Fruit fly (Drosophila melanogaster) whole organism, pupa: ENCODE measurements around the gene Nubp1.

ENCODE experiments used
- CG10348 ChIP-seq: fragments of 200-800 bp; sonication (Bioruptor generic); IDR thresholded peaks from 2 replicates; pipeline ENCODE4 v1.3.6; 2022; ENCODE audit warnings: missing biosample characterization, missing genetic modification characterization
- CG12605 ChIP-seq: fragments of 200-800 bp; sonication (Bioruptor generic); IDR thresholded peaks from 2 replicates; pipeline ENCODE4 v1.3.6; 2022; ENCODE audit warnings: missing biosample characterization, missing genetic modification characterization
- CG13204 ChIP-seq: fragments of 200-800 bp; sonication (Bioruptor generic); optimal IDR thresholded peaks from 2 replicates; lab custom pipeline; 2018; ENCODE audit warnings: missing biosample characterization, mild to moderate bottlenecking, missing genetic modification characterization, moderate library complexity
- CG14655 ChIP-seq: fragments of 200-800 bp; sonication (Bioruptor generic); optimal IDR thresholded peaks from 3 replicates; lab custom pipeline; 2017; ENCODE audit warnings: mild to moderate bottlenecking, missing biosample characterization, missing genetic modification reagents, missing genetic modification characterization
- CG15710 ChIP-seq: fragments of 200-800 bp; sonication (Bioruptor generic); optimal IDR thresholded peaks from 2 replicates; lab custom pipeline; 2018; ENCODE audit warnings: missing biosample characterization, mild to moderate bottlenecking, missing genetic modification characterization, moderate library complexity
- CG17806 ChIP-seq: fragments of 200-800 bp; sonication (Bioruptor generic); optimal IDR thresholded peaks from 2 replicates; lab custom pipeline; 2018; ENCODE audit warnings: missing biosample characterization, mild to moderate bottlenecking, missing genetic modification characterization, moderate library complexity
- CG32121 ChIP-seq: fragments of 200-800 bp; sonication (Bioruptor generic); IDR thresholded peaks from 2 replicates; pipeline ENCODE4 v1.3.6; 2022; ENCODE audit warnings: missing biosample characterization, missing genetic modification characterization
- CG34367 ChIP-seq: fragments of 200-800 bp; sonication (Bioruptor generic); optimal IDR thresholded peaks from 2 replicates; lab custom pipeline; 2018; ENCODE audit warnings: missing biosample characterization, mild to moderate bottlenecking, missing genetic modification characterization
- CG4496 ChIP-seq: fragments of 200-800 bp; sonication (Bioruptor generic); IDR thresholded peaks from 3 replicates; pipeline ENCODE4 v1.3.6; 2022; ENCODE audit warnings: missing biosample characterization, missing genetic modification characterization
- CG8159 ChIP-seq: fragments of 200-800 bp; sonication (Bioruptor generic); optimal IDR thresholded peaks from 3 replicates; lab custom pipeline; 2018; ENCODE audit warnings: missing biosample characterization, mild to moderate bottlenecking, missing genetic modification characterization, moderate library complexity
- CG8301 ChIP-seq: fragments of 200-800 bp; sonication (Bioruptor generic); optimal IDR thresholded peaks from 2 replicates; lab custom pipeline; 2018; ENCODE audit warnings: missing biosample characterization, mild to moderate bottlenecking, missing genetic modification characterization
- CG9948 ChIP-seq: fragments of 200-800 bp; sonication (Bioruptor generic); optimal IDR thresholded peaks from 2 replicates; lab custom pipeline; 2018; ENCODE audit warnings: missing biosample characterization, mild to moderate bottlenecking, missing genetic modification characterization, moderate library complexity
- D1 ChIP-seq: fragments of 200-800 bp; sonication (Bioruptor generic); optimal IDR thresholded peaks from 2 replicates; lab custom pipeline; 2018; ENCODE audit warnings: missing biosample characterization, mild to moderate bottlenecking, missing genetic modification characterization, moderate library complexity
- EcR ChIP-seq: fragments of 200-800 bp; sonication (Bioruptor generic); optimal IDR thresholded peaks from 3 replicates; lab custom pipeline; 2019; ENCODE audit warnings: missing biosample characterization, missing genetic modification characterization, mild to moderate bottlenecking, moderate library complexity, missing genetic modification reagents
- Ets98B ChIP-seq: fragments of 200-800 bp; sonication (Bioruptor generic); IDR thresholded peaks from 2 replicates; pipeline ENCODE4 v1.3.6; 2022; ENCODE audit warnings: missing biosample characterization, missing genetic modification characterization
- Pif1A ChIP-seq: fragments of 200-800 bp; sonication (Bioruptor generic); optimal IDR thresholded peaks from 3 replicates; lab custom pipeline; 2016; ENCODE audit warnings: missing biosample characterization, missing genetic modification characterization
- Pif1B ChIP-seq: fragments of 200-800 bp; sonication (Bioruptor generic); optimal IDR thresholded peaks from 3 replicates; lab custom pipeline; 2016; ENCODE audit warnings: missing biosample characterization, missing genetic modification characterization
- Snoo ChIP-seq: fragments of 200-800 bp; sonication (Bioruptor generic); optimal IDR thresholded peaks from 3 replicates; lab custom pipeline; 2017; ENCODE audit warnings: missing biosample characterization, mild to moderate bottlenecking, missing genetic modification characterization, inconsistent platforms
- fd96Ca ChIP-seq: fragments of 200-800 bp; sonication (Bioruptor generic); IDR thresholded peaks from 3 replicates; pipeline ENCODE4 v1.3.6; 2022; ENCODE audit warnings: missing biosample characterization, missing genetic modification characterization
- gl ChIP-seq: fragments of 200-800 bp; sonication (Bioruptor generic); optimal IDR thresholded peaks from 2 replicates; lab custom pipeline; 2018; ENCODE audit warnings: missing biosample characterization, mild to moderate bottlenecking, missing genetic modification characterization
- rn ChIP-seq: fragments of 200-800 bp; sonication (Bioruptor generic); IDR thresholded peaks from 2 replicates; pipeline ENCODE4 v1.3.6; 2022; ENCODE audit warnings: missing biosample characterization, missing genetic modification characterization

Nubp1 gene

DNA sequence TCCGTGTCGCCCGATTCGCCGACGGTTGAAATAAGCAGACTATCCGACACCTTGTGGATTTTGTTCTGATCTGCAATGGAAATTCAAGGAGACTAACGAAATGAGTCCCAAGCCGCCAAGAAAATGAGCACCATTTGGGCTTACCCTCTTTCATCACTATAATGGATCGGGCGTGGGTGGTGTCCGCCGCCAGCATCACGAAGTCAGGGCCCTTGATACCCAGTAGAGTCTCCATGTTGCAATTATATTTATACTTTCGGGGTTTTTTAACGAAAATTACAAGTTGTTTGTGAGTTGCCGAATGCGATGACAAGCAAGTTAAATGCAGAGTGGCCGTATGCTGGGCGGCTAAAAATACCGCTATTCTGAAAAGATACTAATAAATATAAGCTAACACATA is 551 bp upstream of the Nubp1 start, which contains the start of gene Prosbeta4:
Gene Prosbeta4, minus strand, starts transcription at position 335 of the 400 bp plus-strand sequence.
- TF ChIP-seq CG8159 (tag; lab: Kevin White, UChicago) (no peak), gl (tag; lab: Kevin White, UChicago) (no peak), D1 (tag; lab: Kevin White, UChicago) (no peak), Ets98B (GFP tag; lab: Robert Waterston, UW) (no peak), Pif1B (GFP tag; lab: Kevin White, UChicago) (no peak), Snoo (tag; lab: Kevin White, UChicago) (no peak), CG13204 (GFP tag; lab: Kevin White, UChicago) (no peak)

dm6 chr2L:16738206-16738900 is 6.0 kb downstream of the Nubp1 start, which contains the start of the genes glu and ChLD3:
TSS of gene glu (minus strand) at chr2L:16738388.
TSS of gene ChLD3 (plus strand) at chr2L:16738850.
- TF ChIP-seq gl (tag; lab: Kevin White, UChicago) (no peak), fd96Ca (GFP tag; lab: Robert Waterston, UW) (no peak), Pif1A (GFP tag; lab: Kevin White, UChicago) (no peak), rn (GFP tag; lab: Robert Waterston, UW) (no peak), CG15710 (no peak), CG4496 (GFP tag; lab: Robert Waterston, UW) (no peak), CG34367 (no peak)

dm6 chr2L:16743055-16743805 is 10.9 kb downstream of the Nubp1 start, which contains the start of the genes LSm7 and BuGZ:
TSS of gene LSm7 (minus strand) at chr2L:16743100.
TSS of gene BuGZ (plus strand) at chr2L:16743405.
- TF ChIP-seq CG12605 (GFP tag; lab: Robert Waterston, UW), result no peak
- TF ChIP-seq rn (GFP tag; lab: Robert Waterston, UW), result no peak
- no peak for TF ChIP-seq CG17806
- TF ChIP-seq, all 21 proteins: peak for 0

DNA sequence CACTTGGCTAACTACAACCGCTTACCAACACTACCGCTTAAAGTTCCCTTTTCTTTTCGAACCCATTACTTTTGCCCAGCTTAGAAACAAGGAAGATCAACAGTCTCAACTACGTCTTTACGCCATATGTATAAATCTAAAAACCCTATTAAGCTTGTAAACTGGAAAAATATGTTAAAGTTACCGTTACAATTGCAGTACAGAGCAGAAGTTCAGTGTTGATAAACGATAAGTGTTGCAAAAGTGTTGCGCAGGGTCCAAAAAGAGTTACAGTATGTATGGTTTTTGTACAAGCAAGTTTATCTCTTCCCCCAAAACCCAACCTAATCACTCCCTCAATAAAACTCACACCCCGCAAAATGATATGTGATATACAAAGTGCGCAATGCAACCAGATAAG is 14.8 kb downstream of the Nubp1 start:
- TF ChIP-seq D1 (tag; lab: Kevin White, UChicago) (no peak), CG34367 (no peak), Snoo (tag; lab: Kevin White, UChicago) (no peak), CG9948 (tag; lab: Kevin White, UChicago) (no peak), CG4496 (GFP tag; lab: Robert Waterston, UW) (no peak), CG13204 (GFP tag; lab: Kevin White, UChicago) (no peak), CG10348 (GFP tag; lab: Robert Waterston, UW) (no peak), CG8301 (tag; lab: Kevin White, UChicago) (no peak), CG14655 (GFP tag; lab: Kevin White, UChicago) (no peak), fd96Ca (GFP tag; lab: Robert Waterston, UW) (no peak), Ets98B (GFP tag; lab: Robert Waterston, UW) (no peak), CG15710 (no peak), gl (tag; lab: Kevin White, UChicago) (no peak)
- TF ChIP-seq, all 21 proteins: peak for 0

DNA sequence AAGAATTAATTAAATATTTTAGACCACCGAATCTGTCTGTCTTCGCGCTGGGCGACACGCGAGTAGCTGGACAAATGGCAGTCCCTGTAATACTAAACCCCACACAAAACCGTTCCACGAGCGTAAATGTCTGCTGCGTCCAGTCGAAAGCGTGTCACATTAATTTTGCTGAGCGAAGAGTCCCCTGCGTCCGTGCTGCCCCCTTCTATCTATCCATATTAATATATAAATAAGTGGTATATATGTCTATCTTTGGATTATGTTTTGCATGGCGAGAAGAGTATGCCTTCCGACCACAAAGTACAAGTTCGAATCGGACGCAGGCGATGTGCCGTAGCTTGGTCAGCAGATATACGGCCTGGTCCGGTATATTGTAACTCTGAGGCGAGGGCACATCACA is 20.0 kb downstream of the Nubp1 start:
- TF ChIP-seq CG13204 (GFP tag; lab: Kevin White, UChicago) (no peak), CG8301 (tag; lab: Kevin White, UChicago) (no peak), Snoo (tag; lab: Kevin White, UChicago) (no peak), EcR (GFP tag; lab: Kevin White, UChicago) (no peak), CG4496 (GFP tag; lab: Robert Waterston, UW) (no peak), CG32121 (no peak), D1 (tag; lab: Kevin White, UChicago) (no peak), rn (GFP tag; lab: Robert Waterston, UW) (no peak), CG8159 (tag; lab: Kevin White, UChicago) (no peak), CG9948 (tag; lab: Kevin White, UChicago) (no peak), fd96Ca (GFP tag; lab: Robert Waterston, UW) (no peak), Ets98B (GFP tag; lab: Robert Waterston, UW) (no peak), Pif1A (GFP tag; lab: Kevin White, UChicago) (no peak), CG14655 (GFP tag; lab: Kevin White, UChicago) (no peak), CG17806 (no peak), CG15710 (no peak)

DNA sequence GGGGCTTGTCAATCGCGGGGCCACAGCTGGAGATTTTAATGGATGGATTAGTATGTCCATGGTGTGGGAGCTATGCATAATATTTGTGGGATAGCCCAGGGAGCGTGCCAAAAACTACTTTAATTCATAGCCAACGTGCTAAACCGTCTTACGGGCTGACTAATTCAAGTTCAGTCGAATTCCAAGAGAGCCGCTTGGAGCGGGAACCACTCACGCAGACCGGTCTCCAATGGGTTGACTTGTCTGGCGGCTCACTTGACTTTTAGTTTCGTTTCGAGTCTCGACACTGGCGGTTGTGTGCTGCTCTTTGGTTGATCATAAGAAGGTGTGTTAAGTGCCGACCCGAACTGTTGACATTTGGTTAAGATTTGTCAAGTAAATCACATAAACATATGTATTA is 21.7 kb downstream of the Nubp1 start, which contains the start of gene yellow-b:
Gene yellow-b, plus strand, starts transcription at position 263 of the 400 bp plus-strand sequence.
- no peak for TF ChIP-seq CG12605 (GFP tag; lab: Robert Waterston, UW)
- TF ChIP-seq rn (GFP tag; lab: Robert Waterston, UW), result no peak
- no peak for TF ChIP-seq CG10348 (GFP tag; lab: Robert Waterston, UW)
- no peak for TF ChIP-seq EcR (GFP tag; lab: Kevin White, UChicago)
- TF ChIP-seq CG32121, result no peak
- no peak for TF ChIP-seq fd96Ca (GFP tag; lab: Robert Waterston, UW)
- TF ChIP-seq CG4496 (GFP tag; lab: Robert Waterston, UW), result no peak
- TF ChIP-seq CG34367, result no peak
- no peak for TF ChIP-seq CG14655 (GFP tag; lab: Kevin White, UChicago)
- no peak for TF ChIP-seq CG9948 (tag; lab: Kevin White, UChicago)
- no peak for TF ChIP-seq Pif1B (GFP tag; lab: Kevin White, UChicago)
- TF ChIP-seq CG8159 (tag; lab: Kevin White, UChicago), result no peak
- no peak for TF ChIP-seq gl (tag; lab: Kevin White, UChicago)
- TF ChIP-seq D1 (tag; lab: Kevin White, UChicago), result no peak
- TF ChIP-seq CG17806, result no peak
- no peak for TF ChIP-seq CG13204 (GFP tag; lab: Kevin White, UChicago)
- TF ChIP-seq Ets98B (GFP tag; lab: Robert Waterston, UW), result no peak
